Fruit fly (Drosophila melanogaster) whole organism, embryonic: ENCODE results near the gene ND-39.

Source experiments
- Antp ChIP-seq: fragments of 200-800 bp; sonication (Bioruptor generic); optimal IDR thresholded peaks from 3 replicates; lab custom pipeline; 2016; ENCODE audit warnings: missing biosample characterization, missing genetic modification characterization
- Atf-2 ChIP-seq: fragments of 200-800 bp; sonication (Bioruptor generic); optimal IDR thresholded peaks from 2 replicates; lab custom pipeline; 2016; ENCODE audit warnings: missing biosample characterization, missing genetic modification characterization
- CG10147 ChIP-seq: fragments of 200-800 bp; sonication (Bioruptor generic); optimal IDR thresholded peaks from 2 replicates; lab custom pipeline; 2019; ENCODE audit warnings: missing biosample characterization, mild to moderate bottlenecking, missing genetic modification characterization, moderate library complexity
- CG10274 ChIP-seq: fragments of 200-800 bp; sonication (Bioruptor generic); optimal IDR thresholded peaks from 3 replicates; lab custom pipeline; 2017; ENCODE audit warnings: missing biosample characterization, mild to moderate bottlenecking, missing genetic modification characterization
- CG10431 ChIP-seq: fragments of 200-800 bp; sonication (Bioruptor generic); optimal IDR thresholded peaks from 3 replicates; lab custom pipeline; 2018; ENCODE audit warnings: missing biosample characterization, mild to moderate bottlenecking, missing genetic modification characterization
- CG11247 ChIP-seq: fragments of 200-800 bp; sonication (Bioruptor generic); IDR thresholded peaks from 2 replicates; pipeline ENCODE4 v1.3.6; 2022; ENCODE audit warnings: missing biosample characterization, missing genetic modification characterization
- CG11560 ChIP-seq: fragments of 200-800 bp; sonication (Bioruptor generic); IDR thresholded peaks from 3 replicates; pipeline ENCODE4 v1.3.6; 2022; ENCODE audit warnings: missing biosample characterization, missing genetic modification characterization
- CG11695 ChIP-seq: fragments of 200-800 bp; sonication (Bioruptor generic); IDR thresholded peaks from 3 replicates; pipeline ENCODE4 v1.3.6; 2022; ENCODE audit warnings: missing biosample characterization, missing genetic modification characterization
- CG13287 ChIP-seq: fragments of 200-800 bp; sonication (Bioruptor generic); IDR thresholded peaks from 2 replicates; pipeline ENCODE4 v1.3.6; 2022; ENCODE audit warnings: missing biosample characterization, missing genetic modification characterization; ENCODE audit not compliant: partially characterized antibody
- CG13624 ChIP-seq: fragments of 200-800 bp; sonication (Bioruptor generic); optimal IDR thresholded peaks from 2 replicates; lab custom pipeline; 2016; ENCODE audit warnings: missing biosample characterization, missing genetic modification characterization
- CG14050 ChIP-seq: fragments of 200-800 bp; sonication (Bioruptor generic); IDR thresholded peaks from 3 replicates; pipeline ENCODE4 v1.3.6; 2022; ENCODE audit warnings: missing biosample characterization, missing genetic modification characterization
- CG1602 ChIP-seq: fragments of 200-800 bp; sonication (Bioruptor generic); optimal IDR thresholded peaks from 3 replicates; lab custom pipeline; 2016; ENCODE audit warnings: missing biosample characterization, missing genetic modification characterization
- CG16813 ChIP-seq: fragments of 200-800 bp; sonication (Bioruptor generic); IDR thresholded peaks from 3 replicates; pipeline ENCODE4 v1.3.6; 2022; ENCODE audit warnings: missing biosample characterization, missing genetic modification characterization; ENCODE audit not compliant: partially characterized antibody
- CG31224 ChIP-seq: fragments of 200-800 bp; sonication (Bioruptor generic); IDR thresholded peaks from 2 replicates; pipeline ENCODE4 v1.3.6; 2022; ENCODE audit warnings: missing biosample characterization, missing genetic modification characterization
- CG32532 ChIP-seq: fragments of 200-800 bp; sonication (Bioruptor generic); IDR thresholded peaks from 2 replicates; pipeline ENCODE4 v1.3.6; 2022; ENCODE audit warnings: missing biosample characterization, missing genetic modification characterization
- CG4707 ChIP-seq: fragments of 200-800 bp; sonication (Bioruptor generic); optimal IDR thresholded peaks from 2 replicates; lab custom pipeline; 2018; ENCODE audit warnings: missing biosample characterization, mild to moderate bottlenecking, missing genetic modification characterization, moderate library complexity
- CG6689 ChIP-seq: fragments of 200-800 bp; sonication (Bioruptor generic); IDR thresholded peaks from 2 replicates; pipeline ENCODE4 v1.3.6; 2022; ENCODE audit warnings: missing biosample characterization, missing genetic modification characterization
- CG7786 ChIP-seq: fragments of 200-800 bp; sonication (Bioruptor generic); optimal IDR thresholded peaks from 2 replicates; lab custom pipeline; 2016; ENCODE audit warnings: missing biosample characterization, missing genetic modification characterization
- CoRest ChIP-seq: fragments of 200-800 bp; sonication (Bioruptor generic); optimal IDR thresholded peaks from 3 replicates; lab custom pipeline; 2018; ENCODE audit warnings: missing biosample characterization, mild to moderate bottlenecking, missing genetic modification characterization, moderate library complexity
- Drgx ChIP-seq: fragments of 200-800 bp; sonication (Bioruptor generic); IDR thresholded peaks from 2 replicates; pipeline ENCODE4 v1.3.6; 2022; ENCODE audit warnings: missing biosample characterization, missing genetic modification characterization
- Hmr ChIP-seq: fragments of 200-800 bp; sonication (Bioruptor generic); optimal IDR thresholded peaks from 3 replicates; lab custom pipeline; 2017; ENCODE audit warnings: mild to moderate bottlenecking, missing biosample characterization, missing genetic modification reagents, missing genetic modification characterization
- Hsf ChIP-seq: fragments of 200-800 bp; sonication (Bioruptor generic); optimal IDR thresholded peaks from 3 replicates; lab custom pipeline; 2016; ENCODE audit warnings: missing biosample characterization, missing genetic modification characterization
- Lhr ChIP-seq: fragments of 200-800 bp; sonication (Bioruptor generic); optimal IDR thresholded peaks from 3 replicates; lab custom pipeline; 2017; ENCODE audit warnings: mild to moderate bottlenecking, missing biosample characterization, missing genetic modification reagents, missing genetic modification characterization
- Nf-YB ChIP-seq: fragments of 200-800 bp; sonication (Bioruptor generic); optimal IDR thresholded peaks from 3 replicates; lab custom pipeline; 2019; ENCODE audit warnings: missing biosample characterization, mild to moderate bottlenecking, missing genetic modification characterization, moderate library complexity
- Oaz ChIP-seq: fragments of 200-800 bp; sonication (Bioruptor generic); IDR thresholded peaks from 2 replicates; pipeline ENCODE4 v1.3.6; 2022; ENCODE audit warnings: missing biosample characterization, missing genetic modification characterization
- Oli ChIP-seq: fragments of 200-800 bp; sonication (Bioruptor generic); optimal IDR thresholded peaks from 2 replicates; lab custom pipeline; 2018; ENCODE audit warnings: missing biosample characterization, mild to moderate bottlenecking, missing genetic modification characterization, moderate library complexity
- Pdp1 ChIP-seq, 2 experiments: fragments of 200-800 bp; sonication (Bioruptor generic); optimal IDR thresholded peaks; 3 replicates each; lab custom pipeline; 2016; ENCODE audit warnings: missing biosample characterization in 2 of 2, missing genetic modification characterization in 2 of 2, mild to moderate bottlenecking in 1 of 2, moderate library complexity in 1 of 2
- Stat92E ChIP-seq, 3 experiments: fragments of >200 bp in 2 of 3; fragments of 200-800 bp in 1 of 3; sonication (Bioruptor generic) in 1 of 3; optimal IDR thresholded peaks; 2 replicates each; lab custom pipeline; 2017 to 2019; ENCODE audit warnings: missing biosample characterization in 3 of 3, missing genetic modification characterization in 3 of 3, mild to moderate bottlenecking in 1 of 3, moderate library complexity in 1 of 3
- Xrp1 ChIP-seq: fragments of 200-800 bp; sonication (Bioruptor generic); IDR thresholded peaks from 2 replicates; pipeline ENCODE4 v1.3.6; 2022; ENCODE audit warnings: missing biosample characterization, missing genetic modification characterization
- abd-A ChIP-seq: fragments of 200-800 bp; sonication (Bioruptor generic); optimal IDR thresholded peaks from 3 replicates; lab custom pipeline; 2019; ENCODE audit warnings: missing biosample characterization, mild to moderate bottlenecking, missing genetic modification characterization, moderate library complexity
- amos ChIP-seq: fragments of 200-800 bp; sonication (Bioruptor generic); IDR thresholded peaks from 2 replicates; pipeline ENCODE4 v1.3.6; 2022; ENCODE audit warnings: missing biosample characterization, missing genetic modification characterization; ENCODE audit not compliant: partially characterized antibody
- cad ChIP-seq: fragments of >200 bp; optimal IDR thresholded peaks from 2 replicates; lab custom pipeline; 2017; ENCODE audit warnings: missing biosample characterization, missing genetic modification characterization
- cg ChIP-seq: fragments of 200-800 bp; sonication (Bioruptor generic); optimal IDR thresholded peaks from 3 replicates; lab custom pipeline; 2019; ENCODE audit warnings: missing biosample characterization, mild to moderate bottlenecking, missing genetic modification characterization, moderate library complexity
- disco-r ChIP-seq: fragments of 200-800 bp; sonication (Bioruptor generic); optimal IDR thresholded peaks from 2 replicates; lab custom pipeline; 2016; ENCODE audit warnings: missing biosample characterization, missing genetic modification characterization
- eve ChIP-seq, 2 experiments: fragments of >200 bp; optimal IDR thresholded peaks; 2 replicates each; lab custom pipeline; 2017; ENCODE audit warnings: missing biosample characterization in 2 of 2, missing genetic modification characterization in 2 of 2
- grn ChIP-seq: fragments of 200-800 bp; sonication (Bioruptor generic); optimal IDR thresholded peaks from 3 replicates; lab custom pipeline; 2017; ENCODE audit warnings: missing biosample characterization, missing genetic modification characterization
- hkb ChIP-seq, 2 experiments: fragments of 200-800 bp in 1 of 2; fragments of >200 bp in 1 of 2; sonication (Bioruptor generic) in 1 of 2; IDR thresholded peaks in 1 of 2; optimal IDR thresholded peaks in 1 of 2; 2 replicates each; pipeline versions ENCODE4 v1.3.6 to Lab custom; 2017 to 2022; ENCODE audit warnings: missing biosample characterization in 1 of 2, missing genetic modification characterization in 1 of 2
- lmd ChIP-seq: fragments of 200-800 bp; sonication (Bioruptor generic); IDR thresholded peaks from 2 replicates; pipeline ENCODE4 v1.3.6; 2022; ENCODE audit warnings: missing biosample characterization, missing genetic modification characterization
- nau ChIP-seq: fragments of 200-800 bp; sonication (Bioruptor generic); optimal IDR thresholded peaks from 3 replicates; lab custom pipeline; 2017; ENCODE audit warnings: missing biosample characterization, mild to moderate bottlenecking, missing genetic modification characterization, missing genetic modification reagents
- pan ChIP-seq, 4 experiments: fragments of >200 bp in 3 of 4; fragments of 200-800 bp in 1 of 4; sonication (Bioruptor generic) in 1 of 4; optimal IDR thresholded peaks in 3 of 4; IDR thresholded peaks in 1 of 4; 2 replicates each; pipeline versions ENCODE4 v1.3.6 to Lab custom; 2017 to 2022; ENCODE audit warnings: missing biosample characterization in 2 of 4, missing genetic modification characterization in 2 of 4, mixed read lengths in 1 of 4
- sc ChIP-seq, 3 experiments: fragments of >200 bp in 2 of 3; fragments of 200-800 bp in 1 of 3; sonication (Bioruptor generic) in 1 of 3; optimal IDR thresholded peaks; 2 replicates in 2 of 3; 3 replicates in 1 of 3; lab custom pipeline; 2017; ENCODE audit warnings: mild to moderate bottlenecking in 1 of 3, missing biosample characterization in 1 of 3, missing genetic modification characterization in 1 of 3, missing genetic modification reagents in 1 of 3
- so ChIP-seq: fragments of 200-800 bp; sonication (Bioruptor generic); IDR thresholded peaks from 3 replicates; pipeline ENCODE4 v1.3.6; 2022; ENCODE audit warnings: missing biosample characterization, missing genetic modification characterization
- tup ChIP-seq: fragments of 200-800 bp; sonication (Bioruptor generic); optimal IDR thresholded peaks from 2 replicates; lab custom pipeline; 2016; ENCODE audit warnings: missing biosample characterization, mild to moderate bottlenecking, missing genetic modification characterization, moderate library complexity
- unc-4 ChIP-seq: fragments of 200-800 bp; sonication (Bioruptor generic); IDR thresholded peaks from 2 replicates; pipeline ENCODE4 v1.3.6; 2022; ENCODE audit warnings: missing biosample characterization, missing genetic modification characterization; ENCODE audit not compliant: partially characterized antibody
- wek ChIP-seq: fragments of 200-800 bp; sonication (Bioruptor generic); optimal IDR thresholded peaks from 3 replicates; lab custom pipeline; 2018; ENCODE audit warnings: missing biosample characterization, mild to moderate bottlenecking, missing genetic modification characterization, moderate library complexity
- zen ChIP-seq: fragments of 200-800 bp; sonication (Bioruptor generic); optimal IDR thresholded peaks from 3 replicates; lab custom pipeline; 2018; ENCODE audit warnings: missing biosample characterization, mild to moderate bottlenecking, missing genetic modification characterization, moderate library complexity

Gene ND-39

DNA sequence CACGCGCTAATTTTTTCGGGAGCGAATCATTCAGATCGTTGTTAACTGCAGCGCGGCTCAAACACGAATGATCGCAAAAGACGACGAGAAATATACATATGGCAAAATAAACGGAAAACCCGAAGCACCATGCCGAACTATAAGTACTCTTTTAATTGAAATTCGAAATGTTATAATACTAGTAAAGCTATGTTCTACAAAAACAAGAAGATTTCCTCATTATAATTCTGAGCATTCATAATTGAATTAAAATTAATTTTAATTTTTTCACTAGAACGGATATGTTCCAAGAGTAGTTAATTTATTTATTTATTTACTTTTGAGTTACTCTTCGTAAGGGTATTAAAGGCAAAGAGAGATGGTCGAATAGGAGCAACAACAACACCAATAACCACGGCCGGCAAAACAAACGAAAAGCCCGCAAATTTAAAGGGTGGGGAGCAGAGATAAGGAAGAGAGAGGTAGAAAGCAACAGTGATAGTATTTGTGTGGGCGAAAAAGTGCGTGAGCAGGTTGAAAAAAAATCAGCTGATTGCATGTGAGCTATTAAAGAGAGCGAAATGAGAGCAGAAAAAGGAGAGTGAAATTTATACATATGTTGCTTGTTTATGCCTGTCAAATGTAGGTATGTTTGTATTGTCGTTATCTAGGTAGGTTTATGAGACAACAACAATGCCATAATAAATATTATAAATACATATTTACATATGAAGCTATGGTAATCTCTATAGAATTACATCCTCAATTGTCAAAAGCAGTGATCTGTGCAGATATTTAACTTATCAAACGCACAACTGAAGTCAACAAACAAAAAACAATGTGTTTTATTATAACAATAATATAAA is 1.8 kb downstream of the ND-39 start (continued):
- peak; percentile 43 for TF ChIP-seq CG10274 (GFP tag; lab: Kevin White, UChicago)
- peak; percentile 76 for TF ChIP-seq CG10147 (GFP tag; lab: Kevin White, UChicago)
- TF ChIP-seq CG13287 (GFP tag; lab: Robert Waterston, UW) = peak; percentile 21; the same call in 1 of the 2 replicates
- TF ChIP-seq Antp (GFP tag; lab: Kevin White, UChicago) = no peak
- TF ChIP-seq CG16813 (GFP tag; lab: Robert Waterston, UW) = no peak
- peak; percentile 79 for TF ChIP-seq Xrp1 (GFP tag; lab: Robert Waterston, UW)
- TF ChIP-seq eve (GFP tag; optimal IDR thresholded peaks at IDR 0.05; lab: Kevin White, UChicago) = peak in 1 of 2 experiments; percentile 47
- peak; percentile 79 for TF ChIP-seq lmd (GFP tag; lab: Robert Waterston, UW)
- no peak for TF ChIP-seq tup (GFP tag; lab: Kevin White, UChicago)
- TF ChIP-seq disco-r (GFP tag; lab: Kevin White, UChicago) = no peak
- TF ChIP-seq hkb (optimal IDR thresholded peaks at IDR 0.05; lab: Kevin White, UChicago) = no peak
- peak; percentile 76 for TF ChIP-seq hkb (GFP tag; IDR thresholded peaks at IDR 0.05; lab: Robert Waterston, UW)
- TF ChIP-seq cg = peak; percentile 29
- TF ChIP-seq Stat92E (GFP tag; optimal IDR thresholded peaks at IDR 0.05; lab: Kevin White, UChicago) = no peak
- TF ChIP-seq CG14050 (GFP tag; lab: Robert Waterston, UW) = peak; percentile 67
- TF ChIP-seq Drgx = peak; percentile 88
- peak; percentile 51 for TF ChIP-seq CG13624
- TF ChIP-seq CG10431 (GFP tag; lab: Kevin White, UChicago) = peak; percentile 37
- TF ChIP-seq CoRest (tag; lab: Kevin White, UChicago) = peak; percentile 73
- no peak for TF ChIP-seq CG4707
- TF ChIP-seq CG31224 (GFP tag; lab: Robert Waterston, UW) = peak; percentile 77
- peak; percentile 62 for TF ChIP-seq Hsf (GFP tag; lab: Kevin White, UChicago)
- TF ChIP-seq grn = no peak
- peak; percentile 18 for TF ChIP-seq zen (tag; lab: Kevin White, UChicago)
- peak; percentile 37 to 53 for TF ChIP-seq Pdp1 (GFP tag; optimal IDR thresholded peaks at IDR 0.05; lab: Kevin White, UChicago)
- peak; percentile 73; the same call in 2 of the 3 replicates for TF ChIP-seq so (GFP tag; lab: Robert Waterston, UW)
- TF ChIP-seq Atf-2 (GFP tag; lab: Kevin White, UChicago) = peak; percentile 14
- no peak for TF ChIP-seq CG11560
- no peak for TF ChIP-seq pan (optimal IDR thresholded peaks at IDR 0.05; lab: Kevin White, UChicago)
- TF ChIP-seq pan (GFP tag; optimal IDR thresholded peaks at IDR 0.05 in 1 of 2, IDR thresholded peaks at IDR 0.05 in 1 of 2) = peak in 1 of 2 experiments; percentile 87
- TF ChIP-seq Lhr = no peak
- TF ChIP-seq Oli (tag; lab: Kevin White, UChicago) = peak; percentile 78
- no peak; the same call in 1 of the 2 replicates for TF ChIP-seq CG11247 (GFP tag; lab: Robert Waterston, UW)
- peak; percentile 47 for TF ChIP-seq Oaz (GFP tag; lab: Robert Waterston, UW)
- peak; percentile 49 for TF ChIP-seq Nf-YB (GFP tag; lab: Kevin White, UChicago)
- no peak for TF ChIP-seq abd-A
- peak; percentile 89 for TF ChIP-seq CG11695 (GFP tag; lab: Robert Waterston, UW)
- TF ChIP-seq CG6689 (GFP tag; lab: Robert Waterston, UW) = peak; percentile 81
- TF ChIP-seq nau (GFP tag; lab: Kevin White, UChicago) = peak; percentile 53
- no peak for TF ChIP-seq unc-4
- no peak for TF ChIP-seq cad (GFP tag; lab: Kevin White, UChicago)
- TF ChIP-seq Hmr (GFP tag; lab: Kevin White, UChicago) = peak; percentile 85
- no peak for TF ChIP-seq sc (optimal IDR thresholded peaks at IDR 0.05; lab: Kevin White, UChicago)
- TF ChIP-seq sc (GFP tag; optimal IDR thresholded peaks at IDR 0.05; lab: Kevin White, UChicago) = no peak
- TF ChIP-seq CG7786 (GFP tag; lab: Kevin White, UChicago) = peak; percentile 42
- TF ChIP-seq CG32532 (GFP tag; lab: Robert Waterston, UW) = peak; percentile 85
- peak; percentile 6 for TF ChIP-seq wek (GFP tag; lab: Kevin White, UChicago)
- peak; percentile 13 for TF ChIP-seq CG1602 (GFP tag; lab: Kevin White, UChicago)
- no peak for TF ChIP-seq amos (GFP tag; lab: Robert Waterston, UW)
